Fruit fly (Drosophila melanogaster) whole organism, wandering third instar larva: Measurements from ENCODE around the gene cnir.

ENCODE experiments used
- Hnf4 ChIP-seq: fragments of 200-800 bp; sonication (Bioruptor generic); optimal IDR thresholded peaks from 2 replicates; lab custom pipeline; 2016; ENCODE audit warnings: missing biosample characterization, mild to moderate bottlenecking, missing genetic modification characterization
- dsf ChIP-seq: sonication (Bioruptor generic); optimal IDR thresholded peaks from 2 replicates; lab custom pipeline; 2016; ENCODE audit warnings: missing biosample characterization, missing genetic modification characterization, borderline replicate concordance
- h ChIP-seq: fragments of 200-800 bp; sonication (Bioruptor generic); optimal IDR thresholded peaks from 3 replicates; lab custom pipeline; 2016; ENCODE audit warnings: missing biosample characterization, mild to moderate bottlenecking, missing genetic modification characterization
- usp ChIP-seq: fragments of >200 bp; optimal IDR thresholded peaks from 2 replicates; lab custom pipeline; 2017; ENCODE audit warnings: missing biosample characterization, missing genetic modification characterization

DNA sequence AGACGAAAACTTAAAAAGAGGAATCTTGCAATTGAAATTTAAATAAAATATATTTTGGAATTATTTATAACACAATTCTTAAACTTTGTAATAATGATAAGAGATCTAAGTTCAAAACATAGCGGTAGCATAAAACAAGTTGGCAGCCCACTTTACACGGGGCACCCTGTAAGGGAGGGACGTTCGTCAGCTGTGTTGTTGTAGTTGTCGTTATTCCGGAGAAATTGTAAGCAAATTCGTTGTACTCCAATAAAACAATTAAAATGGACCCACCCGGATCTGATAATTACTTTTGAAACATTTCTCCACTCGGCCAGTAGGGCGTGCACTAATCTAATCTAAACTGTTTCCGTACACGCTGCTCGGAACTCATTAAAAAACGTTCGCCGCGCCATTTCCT lies 9.3 kb downstream of the cnir start, which contains the start of gene GABPI:
- no peak for TF ChIP-seq usp (GFP tag; lab: Kevin White, UChicago)
- TF ChIP-seq dsf (GFP tag; lab: Kevin White, UChicago): no peak
- no peak for TF ChIP-seq h (GFP tag; lab: Kevin White, UChicago)
- TF ChIP-seq Hnf4: no peak
